Fruit fly (Drosophila melanogaster) whole organism, wandering third instar larva: Measurements from ENCODE around the gene CG4942.

Experiments used
- Abd-B ChIP-seq: fragments of >200 bp; optimal IDR thresholded peaks from 2 replicates; lab custom pipeline; 2017; ENCODE audit warnings: missing biosample characterization, missing genetic modification characterization
- CG9705 ChIP-seq: fragments of 200-800 bp; sonication (Bioruptor generic); optimal IDR thresholded peaks from 2 replicates; lab custom pipeline; 2018; ENCODE audit warnings: missing biosample characterization, mild to moderate bottlenecking, missing genetic modification characterization
- CrebA ChIP-seq: fragments of 200-800 bp; sonication (Bioruptor generic); optimal IDR thresholded peaks from 2 replicates; lab custom pipeline; 2016; ENCODE audit warnings: missing biosample characterization, mild to moderate bottlenecking, missing genetic modification characterization, borderline replicate concordance
- GATAd ChIP-seq: sonication (Bioruptor generic); optimal IDR thresholded peaks from 2 replicates; lab custom pipeline; 2016; ENCODE audit warnings: missing biosample characterization, missing genetic modification characterization
- HLH106 ChIP-seq: fragments of 200-800 bp; optimal IDR thresholded peaks from 3 replicates; lab custom pipeline; 2019; ENCODE audit warnings: missing biosample characterization, mild to moderate bottlenecking, missing genetic modification characterization, moderate library complexity
- N ChIP-seq: fragments of >200 bp; optimal IDR thresholded peaks from 2 replicates; lab custom pipeline; 2018; ENCODE audit warnings: missing biosample characterization, missing external identifiers, missing genetic modification characterization
- br ChIP-seq: fragments of 200-800 bp; sonication (Bioruptor generic); optimal IDR thresholded peaks from 2 replicates; lab custom pipeline; 2016; ENCODE audit warnings: missing biosample characterization, missing genetic modification characterization
- psq ChIP-seq: fragments of 200-800 bp; sonication (Bioruptor generic); optimal IDR thresholded peaks from 3 replicates; lab custom pipeline; 2017; ENCODE audit warnings: missing biosample characterization, mild to moderate bottlenecking, missing genetic modification characterization, moderate library complexity

DNA sequence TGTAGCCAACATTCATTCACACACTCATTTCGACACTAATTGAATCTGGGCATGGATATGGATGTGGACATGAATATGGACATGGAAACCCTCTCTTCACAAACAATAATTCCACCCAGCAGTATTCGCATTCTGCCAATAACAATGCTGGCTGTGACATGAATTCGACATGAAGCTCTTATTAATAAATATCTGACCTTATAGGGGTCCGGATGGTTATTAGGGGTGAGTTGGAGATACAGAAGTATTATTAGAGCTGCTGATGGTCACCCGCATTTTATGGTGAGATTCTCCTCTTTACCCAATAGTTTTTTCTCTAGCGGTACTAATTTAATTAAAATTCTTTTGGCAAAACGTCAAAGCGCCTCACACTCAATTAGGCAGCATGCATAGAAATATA lies 18.7 kb upstream of the CG4942 start:
- TF ChIP-seq psq (no peak), Abd-B (GFP tag; lab: Kevin White, UChicago) (no peak), HLH106 (no peak), br (no peak), CG9705 (GFP tag; lab: Kevin White, UChicago) (no peak), CrebA (GFP tag; lab: Kevin White, UChicago) (no peak), N (GFP tag; lab: Kevin White, UChicago) (no peak), GATAd (GFP tag; lab: Kevin White, UChicago) (no peak)
